Worm (Caenorhabditis elegans) whole organism, L1 larva: Measurements from ENCODE around the gene cdh-7.
A peak's percentile ranks its signal among the peaks of the same experiment; 100 is the strongest.

Experiments used
- C04F5.9 ChIP-seq: sonication (generic microtip); optimal IDR thresholded peaks from 2 replicates; lab custom pipeline; 2016; ENCODE audit warnings: missing genetic modification characterization, missing compliant biosample characterization
- Y116A8C.19 ChIP-seq: sonication (generic microtip); optimal IDR thresholded peaks from 2 replicates; lab custom pipeline; 2016; ENCODE audit warnings: missing compliant biosample characterization, missing genetic modification characterization, borderline replicate concordance
- aly-2 ChIP-seq: fragments of 150-350 bp; optimal IDR thresholded peaks from 2 replicates; lab custom pipeline; 2014; ENCODE audit warnings: missing biosample characterization, missing genetic modification characterization
- ama-1 ChIP-seq: fragments of 150-350 bp; optimal IDR thresholded peaks from 2 replicates; lab custom pipeline; 2014
- ceh-63 ChIP-seq: fragments of 200-800 bp; sonication (Bioruptor generic); optimal IDR thresholded peaks from 2 replicates; lab custom pipeline; 2018; ENCODE audit warnings: mild to moderate bottlenecking, missing genetic modification characterization, missing compliant biosample characterization
- ceh-90 ChIP-seq: sonication (generic microtip); optimal IDR thresholded peaks from 2 replicates; lab custom pipeline; 2016; ENCODE audit warnings: missing genetic modification characterization, missing compliant biosample characterization
- dpl-1 ChIP-seq, 3 experiments: fragments of 150-350 bp in 2 of 3; sonication (generic microtip) in 1 of 3; optimal IDR thresholded peaks; 2 replicates each; lab custom pipeline; 2014 to 2017; ENCODE audit warnings: missing biosample characterization in 3 of 3, missing genetic modification characterization in 3 of 3, missing genetic modification reagents in 3 of 3
- efl-1 ChIP-seq, 4 experiments: fragments of 150-350 bp; optimal IDR thresholded peaks in 3 of 4; peaks in 1 of 4; 1 replicate in 1 of 4; 2 replicates in 3 of 4; lab custom pipeline; 2014; ENCODE audit warnings: missing biosample characterization in 2 of 4, missing genetic modification characterization in 2 of 4, missing genetic modification reagents in 2 of 4
- efl-3 ChIP-seq: fragments of 200-800 bp; sonication (Bioruptor generic); optimal IDR thresholded peaks from 2 replicates; lab custom pipeline; 2018; ENCODE audit warnings: mild to moderate bottlenecking, missing genetic modification characterization, missing compliant biosample characterization
- elt-2 ChIP-seq: sonication (generic microtip); optimal IDR thresholded peaks from 2 replicates; lab custom pipeline; 2016; ENCODE audit warnings: missing genetic modification characterization, mild to moderate bottlenecking, inconsistent platforms, missing compliant biosample characterization, missing genetic modification reagents
- elt-3 ChIP-seq, 6 experiments: fragments of 150-350 bp in 1 of 6; sonication (generic microtip); optimal IDR thresholded peaks; 2 replicates each; lab custom pipeline; 2017 to 2018; ENCODE audit warnings: missing biosample characterization in 6 of 6, missing genetic modification characterization in 6 of 6, inconsistent platforms in 1 of 6
- fkh-10 ChIP-seq: sonication (generic microtip); optimal IDR thresholded peaks from 2 replicates; lab custom pipeline; 2017; ENCODE audit warnings: missing biosample characterization, missing genetic modification reagents, missing genetic modification characterization
- fkh-8 ChIP-seq: sonication (generic microtip); optimal IDR thresholded peaks from 2 replicates; lab custom pipeline; 2016; ENCODE audit warnings: mild to moderate bottlenecking, missing genetic modification characterization, missing compliant biosample characterization
- fos-1 ChIP-seq: fragments of 150-350 bp; optimal IDR thresholded peaks from 2 replicates; lab custom pipeline; 2014; ENCODE audit warnings: missing biosample characterization, missing genetic modification characterization
- isw-1 ChIP-seq: fragments of 200-800 bp; sonication (Bioruptor generic); IDR thresholded peaks from 2 replicates; pipeline ENCODE4 v1.3.6; 2022; ENCODE audit warnings: missing genetic modification characterization, missing compliant biosample characterization
- jun-1 ChIP-seq: fragments of 150-350 bp; optimal IDR thresholded peaks from 2 replicates; lab custom pipeline; 2014; ENCODE audit warnings: missing biosample characterization, missing genetic modification reagents, missing genetic modification characterization
- lin-14 ChIP-seq: fragments of 200-800 bp; sonication (Bioruptor generic); optimal IDR thresholded peaks from 2 replicates; lab custom pipeline; 2018; ENCODE audit warnings: mild to moderate bottlenecking, missing genetic modification characterization, moderate library complexity, missing compliant biosample characterization
- lin-15B ChIP-seq: fragments of 150-350 bp; sonication (generic microtip); optimal IDR thresholded peaks from 3 replicates; lab custom pipeline; 2014; ENCODE audit warnings: missing biosample characterization, missing genetic modification characterization
- lin-35 ChIP-seq, 2 experiments: fragments of 150-350 bp; optimal IDR thresholded peaks; 2 replicates each; lab custom pipeline; 2014; ENCODE audit warnings: missing biosample characterization in 2 of 2, missing genetic modification characterization in 2 of 2, missing genetic modification reagents in 2 of 2
- lin-39 ChIP-seq: fragments of 150-350 bp; optimal IDR thresholded peaks from 2 replicates; lab custom pipeline; 2014; ENCODE audit warnings: missing biosample characterization, missing genetic modification reagents, missing genetic modification characterization
- lsy-2 ChIP-seq, 2 experiments: fragments of 150-350 bp; optimal IDR thresholded peaks; 2 replicates each; lab custom pipeline; 2014; ENCODE audit warnings: missing biosample characterization in 2 of 2, missing genetic modification characterization in 2 of 2
- mab-9 ChIP-seq: fragments of 200-800 bp; sonication (Bioruptor generic); IDR thresholded peaks from 2 replicates; pipeline ENCODE4 v1.3.6; 2022; ENCODE audit warnings: missing genetic modification reagents, missing genetic modification characterization, missing compliant biosample characterization
- mep-1 ChIP-seq: fragments of 150-350 bp; optimal IDR thresholded peaks from 2 replicates; lab custom pipeline; 2014; ENCODE audit warnings: missing biosample characterization, missing genetic modification characterization
- nhr-11 ChIP-seq: fragments of 150-350 bp; optimal IDR thresholded peaks from 2 replicates; lab custom pipeline; 2014; ENCODE audit warnings: missing biosample characterization, missing genetic modification characterization
- nhr-12 ChIP-seq: sonication (generic microtip); optimal IDR thresholded peaks from 2 replicates; lab custom pipeline; 2017; ENCODE audit warnings: missing biosample characterization, missing genetic modification characterization
- nhr-20 ChIP-seq: sonication (generic microtip); optimal IDR thresholded peaks from 2 replicates; lab custom pipeline; 2016; ENCODE audit warnings: mild to moderate bottlenecking, missing genetic modification characterization, missing compliant biosample characterization
- nhr-71 ChIP-seq: sonication (generic microtip); optimal IDR thresholded peaks from 2 replicates; lab custom pipeline; 2016; ENCODE audit warnings: mild to moderate bottlenecking, missing genetic modification characterization, moderate library complexity, missing compliant biosample characterization
- nhr-76 ChIP-seq: sonication (generic microtip); optimal IDR thresholded peaks from 2 replicates; lab custom pipeline; 2017; ENCODE audit warnings: missing biosample characterization, missing genetic modification characterization
- nhr-77 ChIP-seq: fragments of 150-350 bp; optimal IDR thresholded peaks from 2 replicates; lab custom pipeline; 2014; ENCODE audit warnings: missing biosample characterization, missing genetic modification characterization
- nhr-85 ChIP-seq: sonication (generic microtip); peaks from one replicate; lab custom pipeline; 2016; ENCODE audit warnings: missing genetic modification characterization, inconsistent platforms, missing compliant biosample characterization
- pag-3 ChIP-seq: sonication (generic microtip); optimal IDR thresholded peaks from 2 replicates; lab custom pipeline; 2017; ENCODE audit warnings: missing genetic modification characterization, mild to moderate bottlenecking, missing compliant biosample characterization, antibody characterized with exemption, borderline replicate concordance; ENCODE audit not compliant: insufficient read depth
- pqm-1 ChIP-seq: sonication (generic microtip); optimal IDR thresholded peaks from 3 replicates; lab custom pipeline; 2017; ENCODE audit warnings: missing biosample characterization, missing genetic modification characterization
- rnt-1 ChIP-seq: sonication (generic microtip); optimal IDR thresholded peaks from 2 replicates; lab custom pipeline; 2016; ENCODE audit warnings: mild to moderate bottlenecking, missing genetic modification characterization, moderate library complexity, missing compliant biosample characterization
- skn-1 ChIP-seq: fragments of 150-350 bp; optimal IDR thresholded peaks from 2 replicates; lab custom pipeline; 2014; ENCODE audit warnings: missing biosample characterization, missing genetic modification characterization
- snpc-4 ChIP-seq: fragments of 150-350 bp; optimal IDR thresholded peaks from 2 replicates; lab custom pipeline; 2014; ENCODE audit warnings: missing biosample characterization, missing genetic modification characterization
- snu-23 ChIP-seq: sonication (generic microtip); optimal IDR thresholded peaks from 2 replicates; lab custom pipeline; 2016; ENCODE audit warnings: missing genetic modification characterization, missing compliant biosample characterization
- sptf-1 ChIP-seq: fragments of 150-350 bp; optimal IDR thresholded peaks from 2 replicates; lab custom pipeline; 2014; ENCODE audit warnings: missing biosample characterization, missing genetic modification characterization
- swsn-7 ChIP-seq: sonication (generic microtip); optimal IDR thresholded peaks from 2 replicates; lab custom pipeline; 2016; ENCODE audit warnings: missing genetic modification characterization, missing compliant biosample characterization
- tbx-2 ChIP-seq: sonication (generic microtip); optimal IDR thresholded peaks from 2 replicates; lab custom pipeline; 2016; ENCODE audit warnings: missing genetic modification characterization, missing compliant biosample characterization
- unc-62 ChIP-seq: fragments of 150-350 bp; optimal IDR thresholded peaks from 2 replicates; lab custom pipeline; 2014; ENCODE audit warnings: missing biosample characterization, missing genetic modification reagents, missing genetic modification characterization
- unc-98 ChIP-seq: fragments of 200-800 bp; sonication (Bioruptor generic); IDR thresholded peaks from 2 replicates; pipeline ENCODE4 v1.3.6; 2022; ENCODE audit warnings: missing genetic modification characterization, missing compliant biosample characterization
- zip-4 ChIP-seq: fragments of 200-800 bp; sonication (Bioruptor generic); optimal IDR thresholded peaks from 2 replicates; lab custom pipeline; 2018; ENCODE audit warnings: mild to moderate bottlenecking, missing genetic modification characterization, moderate library complexity, missing compliant biosample characterization
- ztf-11 ChIP-seq, 2 experiments: sonication (generic microtip); optimal IDR thresholded peaks; 2 replicates each; lab custom pipeline; 2016 to 2017; ENCODE audit warnings: missing genetic modification characterization in 2 of 2, missing biosample characterization in 1 of 2, missing compliant biosample characterization in 1 of 2
- ztf-4 ChIP-seq: fragments of 150-350 bp; optimal IDR thresholded peaks from 2 replicates; lab custom pipeline; 2014; ENCODE audit warnings: missing biosample characterization, missing genetic modification characterization

The cdh-7 gene

DNA sequence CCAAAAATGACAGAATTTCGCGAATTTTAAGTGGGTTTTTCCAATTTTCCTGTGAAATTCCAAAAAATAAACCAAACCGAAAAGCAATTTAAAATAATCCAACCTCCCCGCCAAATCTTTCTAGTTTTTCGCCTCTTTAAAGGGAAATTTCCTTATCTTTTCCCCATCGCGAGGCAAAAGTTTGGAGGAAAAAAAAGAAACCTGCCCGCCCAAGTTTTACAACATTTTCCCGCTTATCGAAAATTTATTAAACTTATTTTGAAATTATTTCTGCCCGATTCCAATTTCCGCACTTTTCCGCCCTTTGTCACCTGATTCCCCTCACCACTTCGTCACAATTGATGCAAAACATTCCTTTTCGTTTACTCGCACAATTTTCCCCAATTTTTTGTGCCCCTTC lies 30.8 kb upstream of the cdh-7 start, which contains the start of gene osta-3:
osta-3 (plus strand) TSS at position 301 of the 400 bp plus-strand sequence.
- TF ChIP-seq nhr-77 (tag; lab: Kevin White, UChicago) (peak; percentile 3), nhr-12 (tag; lab: Kevin White, UChicago) (no peak), lin-14 (GFP tag; lab: Kevin White, UChicago) (peak; percentile 11), efl-1 (optimal IDR thresholded peaks at IDR 0.05; lab: Kevin White, UChicago) (no peak), efl-1 (GFP tag; optimal IDR thresholded peaks at IDR 0.05 in 1 of 2; lab: Kevin White, UChicago) (peak in 1 of 2 experiments; percentile 21)
- TF ChIP-seq, all 84 proteins: peak for 3

DNA sequence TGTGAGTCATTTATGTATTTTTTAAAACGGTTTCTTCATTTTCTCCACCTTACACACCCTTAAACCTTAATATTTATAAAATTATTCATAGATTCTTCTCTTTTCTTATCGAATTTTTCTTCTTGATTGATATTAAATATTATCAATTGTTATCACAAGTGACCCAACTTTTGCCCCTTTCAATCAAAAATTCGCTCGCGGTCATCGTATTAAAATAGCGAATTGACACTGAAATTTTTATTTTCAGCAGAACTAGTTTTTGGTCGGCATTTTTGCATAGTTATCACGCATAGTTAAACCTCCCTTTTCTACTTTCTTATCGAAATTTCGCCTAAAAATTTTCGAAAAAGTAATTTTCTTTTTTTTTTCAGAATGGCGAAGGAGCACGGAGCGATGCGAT lies 30.4 kb upstream of the cdh-7 start:
- TF ChIP-seq lin-35 (GFP tag; optimal IDR thresholded peaks at IDR 0.05; lab: Kevin White, UChicago): peak in 1 of 2 experiments; percentile 3
- TF ChIP-seq mab-9 (GFP tag; lab: Robert Waterston, UW): no peak
- TF ChIP-seq nhr-20 (tag; lab: Kevin White, UChicago): peak; percentile 19
- TF ChIP-seq elt-2: peak; percentile 84
- peak; percentile 26 for TF ChIP-seq pqm-1 (tag; lab: Kevin White, UChicago)
- no peak for TF ChIP-seq lsy-2 (tag; optimal IDR thresholded peaks at IDR 0.05; lab: Kevin White, UChicago)
- TF ChIP-seq efl-1 (optimal IDR thresholded peaks at IDR 0.05; lab: Kevin White, UChicago): no peak
- peak in 1 of 2 experiments; percentile 93 for TF ChIP-seq efl-1 (GFP tag; optimal IDR thresholded peaks at IDR 0.05 in 1 of 2; lab: Kevin White, UChicago)

- TF ChIP-seq lsy-2 (tag; optimal IDR thresholded peaks at IDR 0.05; lab: Kevin White, UChicago) (peak in 1 of 2 experiments; percentile 23), unc-98 (no peak), fkh-8 (tag; lab: Kevin White, UChicago) (no peak), pag-3 (tag; lab: Kevin White, UChicago) (no peak), snpc-4 (tag; lab: Kevin White, UChicago) (no peak), lin-39 (tag; lab: Kevin White, UChicago) (no peak)
- TF ChIP-seq, all 84 proteins: peak for 1
Observed at ce11 chrII:14813106-14813505, 29.9 kb upstream of the cdh-7 start.

- TF ChIP-seq ceh-63 (no peak), skn-1 (tag; lab: Kevin White, UChicago) (peak; percentile 84), ama-1 (peak; percentile 24), dpl-1 (GFP tag; optimal IDR thresholded peaks at IDR 0.05; lab: Kevin White, UChicago) (peak; percentile 92 to 94 (median 92)), Y116A8C.19 (tag; lab: Kevin White, UChicago) (no peak), ztf-11 (tag; optimal IDR thresholded peaks at IDR 0.05; lab: Kevin White, UChicago) (no peak), pqm-1 (tag; lab: Kevin White, UChicago) (no peak), isw-1 (peak; percentile 64), zip-4 (GFP tag; lab: Kevin White, UChicago) (no peak), C04F5.9 (tag; lab: Kevin White, UChicago) (no peak), swsn-7 (peak; percentile 61), sptf-1 (tag; lab: Kevin White, UChicago) (no peak), lin-15B (tag; lab: Kevin White, UChicago) (peak; percentile 61), rnt-1 (tag; lab: Kevin White, UChicago) (peak; percentile 79), tbx-2 (tag; lab: Kevin White, UChicago) (peak; percentile 58), nhr-85 (tag; lab: Kevin White, UChicago) (peak; percentile 74), aly-2 (tag; lab: Kevin White, UChicago) (no peak), lin-14 (GFP tag; lab: Kevin White, UChicago) (peak; percentile 63), nhr-12 (tag; lab: Kevin White, UChicago) (no peak), lin-35 (GFP tag; optimal IDR thresholded peaks at IDR 0.05; lab: Kevin White, UChicago) (peak; percentile 93 to 96), ceh-90 (tag; lab: Kevin White, UChicago) (no peak), ztf-4 (no peak), efl-3 (GFP tag; lab: Kevin White, UChicago) (no peak), unc-62 (GFP tag; lab: Kevin White, UChicago) (no peak), pag-3 (tag; lab: Kevin White, UChicago) (no peak), fkh-10 (GFP tag; lab: Kevin White, UChicago) (peak; percentile 28), elt-3 (tag; optimal IDR thresholded peaks at IDR 0.05; lab: Kevin White, UChicago) (peak in 2 of 6 experiments; percentile 18 to 64), fos-1 (peak; percentile 62), snu-23 (GFP tag; lab: Kevin White, UChicago) (peak; percentile 76), nhr-11 (tag; lab: Kevin White, UChicago) (no peak), mep-1 (tag; lab: Kevin White, UChicago) (peak; percentile 81), jun-1 (tag; lab: Kevin White, UChicago) (peak; percentile 29), nhr-71 (tag; lab: Kevin White, UChicago) (peak; percentile 76), nhr-76 (tag; lab: Kevin White, UChicago) (no peak)
Observed at ce11 chrII:14814894-14815568, 28.0 kb upstream of the cdh-7 start, which contains the start of gene W01D2.1. Gene W01D2.1 (plus strand): TSS chrII:14815518.
